Worm (Caenorhabditis elegans): ENCODE measurements around the gene W03F9.4.

Gene W03F9.4

ce11 chrV:166687-167086 lies 15.5 kb upstream of the W03F9.4 start, which contains the start of gene Y108G3AL.2:
Gene Y108G3AL.2 (plus strand): TSS chrV:166987.
- TF ChIP-seq lim-7 (GFP tag; IDR thresholded peaks at IDR 0.05): no peak
- TF ChIP-seq aha-1 (tag): no peak
- TF ChIP-seq lin-29 (GFP tag; IDR thresholded peaks at IDR 0.05): no peak
- no peak for TF ChIP-seq nhr-10 (tag; optimal IDR thresholded peaks at IDR 0.05)
- TF ChIP-seq Y75B8A.6 (GFP tag; IDR thresholded peaks at IDR 0.05): no peak
- TF ChIP-seq saeg-2 (GFP tag; IDR thresholded peaks at IDR 0.05): no peak
- TF ChIP-seq aly-2 (tag; optimal IDR thresholded peaks at IDR 0.05): no peak
- no peak for TF ChIP-seq nhr-42 (GFP tag; IDR thresholded peaks at IDR 0.05)

- TF ChIP-seq pqm-1 (tag; optimal IDR thresholded peaks at IDR 0.05) (no peak), sdz-12 (GFP tag; optimal IDR thresholded peaks at IDR 0.05) (no peak), set-16 (GFP tag; IDR thresholded peaks at IDR 0.05) (no peak), F10B5.3 (tag; optimal IDR thresholded peaks at IDR 0.05) (no peak), F44E2.7 (GFP tag; IDR thresholded peaks at IDR 0.05) (no peak), ces-1 (GFP tag; optimal IDR thresholded peaks at IDR 0.05) (no peak), nhr-42 (GFP tag; IDR thresholded peaks at IDR 0.05) (no peak), attf-4 (tag; optimal IDR thresholded peaks at IDR 0.05) (no peak), Y75B8A.6 (GFP tag; IDR thresholded peaks at IDR 0.05) (no peak), aha-1 (tag) (peak; percentile 76), lin-1 (GFP tag; IDR thresholded peaks at IDR 0.05) (no peak), Y48G9A.11 (GFP tag; IDR thresholded peaks at IDR 0.05) (no peak), ztf-7 (tag; optimal IDR thresholded peaks at IDR 0.05) (no peak), F37D6.2 (tag; optimal IDR thresholded peaks at IDR 0.05) (no peak), lin-29 (GFP tag; IDR thresholded peaks at IDR 0.05) (no peak), rbr-2 (tag; optimal IDR thresholded peaks at IDR 0.05) (peak; percentile 4), egl-43 (GFP tag; IDR thresholded peaks at IDR 0.05) (no peak), unc-62 (GFP tag; optimal IDR thresholded peaks at IDR 0.05 in 1 of 2) (no peak), unc-62 (tag; optimal IDR thresholded peaks at IDR 0.05) (no peak), php-3 (GFP tag; IDR thresholded peaks at IDR 0.05) (no peak), tra-1 (GFP tag; IDR thresholded peaks at IDR 0.05) (no peak), Y105C5A.15 (GFP tag; IDR thresholded peaks at IDR 0.05) (no peak), ceh-32 (tag; optimal IDR thresholded peaks at IDR 0.05; ENCODE audit: poor library complexity) (no peak), F49E8.2 (tag; optimal IDR thresholded peaks at IDR 0.05; ENCODE audit: borderline replicate concordance) (no peak), madf-9 (GFP tag; conservative IDR thresholded peaks at IDR 0.05) (0 out of 2 replicates have a peak, but pooled peaks have one; percentile 7), dpl-1 (GFP tag; optimal IDR thresholded peaks at IDR 0.05) (peak; percentile 91), ztf-11 (tag; optimal IDR thresholded peaks at IDR 0.05) (no peak), T20F7.1 (GFP tag; optimal IDR thresholded peaks at IDR 0.05) (peak; percentile 98), hmg-1.1 (GFP tag; IDR thresholded peaks at IDR 0.05) (0 out of 2 replicates have a peak, but pooled peaks have one; percentile 12), pha-4 (GFP tag; IDR thresholded peaks at IDR 0.05) (no peak), pha-4 (tag; optimal IDR thresholded peaks at IDR 0.05) (no peak), unc-130 (GFP tag; optimal IDR thresholded peaks at IDR 0.05) (peak; percentile 27), zag-1 (tag; optimal IDR thresholded peaks at IDR 0.05) (no peak), lir-3 (tag; optimal IDR thresholded peaks at IDR 0.05) (no peak), fkh-10 (GFP tag; optimal IDR thresholded peaks at IDR 0.05) (no peak), egl-27 (tag; optimal IDR thresholded peaks at IDR 0.05) (no peak), dmd-6 (GFP tag; IDR thresholded peaks at IDR 0.05) (no peak), mep-1 (tag; optimal IDR thresholded peaks at IDR 0.05) (no peak), fos-1 (tag; optimal IDR thresholded peaks at IDR 0.05) (no peak), lsy-2 (tag; optimal IDR thresholded peaks at IDR 0.05) (no peak), nhr-10 (tag; optimal IDR thresholded peaks at IDR 0.05) (no peak), daf-12 (tag; optimal IDR thresholded peaks at IDR 0.05) (no peak), nhr-6 (tag; optimal IDR thresholded peaks at IDR 0.05) (no peak), nhr-41 (GFP tag; IDR thresholded peaks at IDR 0.05) (no peak), saeg-2 (GFP tag; IDR thresholded peaks at IDR 0.05) (no peak), zip-11 (GFP tag; IDR thresholded peaks at IDR 0.05) (no peak), hlh-11 (tag; optimal IDR thresholded peaks at IDR 0.05) (no peak)
Observed at ce11 chrV:156044-156869, 5.1 kb upstream of the W03F9.4 start, which contains the start of gene ttb-1. Gene ttb-1 (plus strand): TSS chrV:156819.
